Worm (Caenorhabditis elegans) whole organism, L4 larva: ENCODE measurements around the gene nmr-1.

Source experiments
- lsy-2 ChIP-seq, 2 experiments: fragments of 150-350 bp in 1 of 2; sonication (generic microtip) in 1 of 2; optimal IDR thresholded peaks; 2 replicates each; lab custom pipeline; 2014 to 2017; ENCODE audit warnings: missing biosample characterization in 2 of 2, missing genetic modification characterization in 2 of 2
- nhr-77 ChIP-seq: fragments of 150-350 bp; optimal IDR thresholded peaks from 2 replicates; lab custom pipeline; 2014; ENCODE audit warnings: missing biosample characterization, missing genetic modification characterization

DNA sequence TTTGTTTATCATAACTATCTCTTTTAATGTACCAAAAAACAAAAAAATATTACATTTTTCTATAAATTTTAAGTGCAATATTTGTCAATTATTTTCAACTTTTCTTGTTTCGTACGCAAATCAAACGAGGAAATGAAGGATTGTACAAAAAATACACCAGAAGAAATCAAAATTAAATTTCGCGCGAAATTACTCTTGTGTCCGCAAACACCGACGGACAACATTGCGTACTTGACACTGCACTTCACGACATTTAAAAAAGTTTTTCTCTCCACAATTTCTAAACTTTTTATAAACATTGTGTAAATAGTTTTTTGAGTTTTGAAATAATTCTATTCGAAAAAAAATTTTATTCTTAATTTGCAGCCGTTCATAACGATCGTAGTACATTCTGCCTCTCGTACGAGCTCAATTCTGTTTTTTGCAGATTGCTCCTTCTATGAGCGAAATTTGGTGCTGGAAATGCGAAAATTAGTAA lies 27.6 kb upstream of the nmr-1 start, which contains the start of gene mrps-16:
- TF ChIP-seq nhr-77 (no peak), lsy-2 (tag; optimal IDR thresholded peaks at IDR 0.05; lab: Kevin White, UChicago) (peak in 1 of 2 experiments; percentile 82)
